Fruit fly (Drosophila melanogaster) whole organism, embryonic: ENCODE data around the gene Glg1.

Experiments
- ATbp ChIP-seq: fragments of 200-800 bp; sonication (Bioruptor generic); optimal IDR thresholded peaks from 2 replicates; lab custom pipeline; 2017; ENCODE audit warnings: missing biosample characterization, mild to moderate bottlenecking, missing genetic modification characterization, missing genetic modification reagents
- Antp ChIP-seq: fragments of 200-800 bp; sonication (Bioruptor generic); optimal IDR thresholded peaks from 3 replicates; lab custom pipeline; 2016; ENCODE audit warnings: missing biosample characterization, missing genetic modification characterization
- CG10267 ChIP-seq: fragments of 200-800 bp; sonication (Bioruptor generic); optimal IDR thresholded peaks from 2 replicates; lab custom pipeline; 2018; ENCODE audit warnings: missing biosample characterization, mild to moderate bottlenecking, missing genetic modification characterization, moderate library complexity
- CG10366 ChIP-seq: fragments of 200-800 bp; sonication (Bioruptor generic); IDR thresholded peaks from 2 replicates; pipeline ENCODE4 v1.3.6; 2022; ENCODE audit warnings: missing biosample characterization, missing genetic modification characterization
- CG10462 ChIP-seq: fragments of 200-800 bp; sonication (Bioruptor generic); optimal IDR thresholded peaks from 2 replicates; lab custom pipeline; 2016; ENCODE audit warnings: missing biosample characterization, missing genetic modification characterization
- CG11398 ChIP-seq: fragments of 200-800 bp; sonication (Bioruptor generic); optimal IDR thresholded peaks from 2 replicates; lab custom pipeline; 2016; ENCODE audit warnings: missing biosample characterization, missing genetic modification characterization
- CG11456 ChIP-seq: fragments of 200-800 bp; sonication (Bioruptor generic); IDR thresholded peaks from 3 replicates; pipeline ENCODE4 v1.3.6; 2022; ENCODE audit warnings: missing biosample characterization, missing genetic modification characterization
- CG11723 ChIP-seq: fragments of 200-800 bp; sonication (Bioruptor generic); optimal IDR thresholded peaks from 2 replicates; lab custom pipeline; 2017; ENCODE audit warnings: missing biosample characterization, mild to moderate bottlenecking, missing genetic modification characterization
- CG12391 ChIP-seq: fragments of 200-800 bp; sonication (Bioruptor generic); optimal IDR thresholded peaks from 3 replicates; lab custom pipeline; 2018; ENCODE audit warnings: missing biosample characterization, mild to moderate bottlenecking, missing genetic modification characterization, moderate library complexity
- CG12659 ChIP-seq: fragments of 200-800 bp; sonication (Bioruptor generic); optimal IDR thresholded peaks from 3 replicates; lab custom pipeline; 2017; ENCODE audit warnings: mild to moderate bottlenecking, missing biosample characterization, missing genetic modification reagents, missing genetic modification characterization
- CG15696 ChIP-seq: fragments of 200-800 bp; sonication (Bioruptor generic); optimal IDR thresholded peaks from 2 replicates; lab custom pipeline; 2019; ENCODE audit warnings: missing biosample characterization, mild to moderate bottlenecking, missing genetic modification characterization, moderate library complexity
- CG17186 ChIP-seq: fragments of 200-800 bp; sonication (Bioruptor generic); optimal IDR thresholded peaks from 3 replicates; lab custom pipeline; 2017; ENCODE audit warnings: missing biosample characterization, missing genetic modification reagents, missing genetic modification characterization
- CG18619 ChIP-seq: fragments of 200-800 bp; sonication (Bioruptor generic); optimal IDR thresholded peaks from 3 replicates; lab custom pipeline; 2017; ENCODE audit warnings: missing biosample characterization, mild to moderate bottlenecking, missing genetic modification characterization
- CG2129 ChIP-seq: fragments of 200-800 bp; sonication (Bioruptor generic); IDR thresholded peaks from 2 replicates; pipeline ENCODE4 v1.3.6; 2022; ENCODE audit warnings: missing biosample characterization, missing genetic modification characterization; ENCODE audit not compliant: partially characterized antibody
- CG34422 ChIP-seq: fragments of 200-800 bp; sonication (Bioruptor generic); IDR thresholded peaks from 3 replicates; pipeline ENCODE4 v1.3.6; 2022; ENCODE audit warnings: missing biosample characterization, missing genetic modification characterization
- CG5245 ChIP-seq: fragments of 200-800 bp; sonication (Bioruptor generic); optimal IDR thresholded peaks from 3 replicates; lab custom pipeline; 2016; ENCODE audit warnings: missing biosample characterization, missing genetic modification characterization
- CG6689 ChIP-seq: fragments of 200-800 bp; sonication (Bioruptor generic); IDR thresholded peaks from 2 replicates; pipeline ENCODE4 v1.3.6; 2022; ENCODE audit warnings: missing biosample characterization, missing genetic modification characterization
- CG6791 ChIP-seq: fragments of 200-800 bp; sonication (Bioruptor generic); IDR thresholded peaks from 3 replicates; pipeline ENCODE4 v1.3.6; 2022; ENCODE audit warnings: missing biosample characterization, missing genetic modification characterization; ENCODE audit not compliant: partially characterized antibody
- CG6854 ChIP-seq: fragments of 200-800 bp; sonication (Bioruptor generic); optimal IDR thresholded peaks from 3 replicates; lab custom pipeline; 2017; ENCODE audit warnings: missing biosample characterization, mild to moderate bottlenecking, missing genetic modification characterization
- CG7839 ChIP-seq: fragments of 200-800 bp; sonication (Bioruptor generic); optimal IDR thresholded peaks from 3 replicates; lab custom pipeline; 2018; ENCODE audit warnings: missing biosample characterization, mild to moderate bottlenecking, missing genetic modification characterization, moderate library complexity
- CG8359 ChIP-seq: fragments of 200-800 bp; sonication (Bioruptor generic); optimal IDR thresholded peaks from 2 replicates; lab custom pipeline; 2017; ENCODE audit warnings: missing biosample characterization, mild to moderate bottlenecking, missing genetic modification characterization, borderline replicate concordance
- CG9215 ChIP-seq: fragments of 200-800 bp; sonication (Bioruptor generic); IDR thresholded peaks from 2 replicates; pipeline ENCODE4 v1.3.6; 2022; ENCODE audit warnings: missing biosample characterization, missing genetic modification characterization
- D19A ChIP-seq: fragments of 200-800 bp; optimal IDR thresholded peaks from 3 replicates; lab custom pipeline; 2019; ENCODE audit warnings: missing biosample characterization, mild to moderate bottlenecking, missing genetic modification characterization, moderate library complexity
- Doc2 ChIP-seq: fragments of 200-800 bp; sonication (Bioruptor generic); IDR thresholded peaks from 2 replicates; pipeline ENCODE4 v1.3.6; 2022; ENCODE audit warnings: missing biosample characterization, missing genetic modification characterization
- NC2β ChIP-seq: fragments of 200-800 bp; sonication (Bioruptor generic); optimal IDR thresholded peaks from 2 replicates; lab custom pipeline; 2016; ENCODE audit warnings: missing biosample characterization, missing genetic modification characterization
- NfI ChIP-seq: fragments of 200-800 bp; sonication (Bioruptor generic); optimal IDR thresholded peaks from 3 replicates; lab custom pipeline; 2018; ENCODE audit warnings: missing biosample characterization, mild to moderate bottlenecking, missing genetic modification characterization, moderate library complexity
- Six4 ChIP-seq: fragments of 200-800 bp; sonication (Bioruptor generic); optimal IDR thresholded peaks from 2 replicates; lab custom pipeline; 2016; ENCODE audit warnings: missing biosample characterization, missing genetic modification characterization
- Sry-β ChIP-seq: fragments of 200-800 bp; sonication (Bioruptor generic); optimal IDR thresholded peaks from 2 replicates; lab custom pipeline; 2018; ENCODE audit warnings: missing biosample characterization, mild to moderate bottlenecking, missing genetic modification characterization, moderate library complexity
- Taf1 ChIP-seq: fragments of 200-800 bp; sonication (Bioruptor generic); IDR thresholded peaks from 2 replicates; pipeline ENCODE4 v1.3.6; 2022; ENCODE audit warnings: missing biosample characterization, missing genetic modification characterization
- Tbp ChIP-seq: fragments of >200 bp; optimal IDR thresholded peaks from 2 replicates; lab custom pipeline; 2018; ENCODE audit warnings: missing biosample characterization, missing genetic modification characterization
- ap ChIP-seq: fragments of 200-800 bp; sonication (Bioruptor generic); IDR thresholded peaks from 2 replicates; pipeline ENCODE4 v1.3.6; 2022; ENCODE audit warnings: missing biosample characterization, missing genetic modification characterization
- bowl ChIP-seq: fragments of 200-800 bp; sonication (Bioruptor generic); IDR thresholded peaks from 2 replicates; pipeline ENCODE4 v1.3.6; 2022; ENCODE audit warnings: missing biosample characterization, missing genetic modification characterization
- ci ChIP-seq: fragments of 200-800 bp; sonication (Bioruptor generic); IDR thresholded peaks from 3 replicates; pipeline ENCODE4 v1.3.6; 2022; ENCODE audit warnings: missing biosample characterization, missing genetic modification characterization
- crc ChIP-seq: fragments of 200-800 bp; sonication (Bioruptor generic); optimal IDR thresholded peaks from 2 replicates; lab custom pipeline; 2016; ENCODE audit warnings: missing biosample characterization, missing genetic modification characterization
- danr ChIP-seq: fragments of 200-800 bp; sonication (Bioruptor generic); IDR thresholded peaks from 2 replicates; pipeline ENCODE4 v1.3.6; 2022; ENCODE audit warnings: missing biosample characterization, missing genetic modification characterization
- esg ChIP-seq: fragments of 200-800 bp; sonication (Bioruptor generic); conservative IDR thresholded peaks from 2 replicates; pipeline ENCODE4 v1.3.6; 2022; ENCODE audit warnings: missing biosample characterization, missing genetic modification characterization
- fu2 ChIP-seq: fragments of 200-800 bp; sonication (Bioruptor generic); optimal IDR thresholded peaks from 2 replicates; lab custom pipeline; 2016; ENCODE audit warnings: missing biosample characterization, missing genetic modification characterization
- her ChIP-seq: fragments of 200-800 bp; sonication (Bioruptor generic); optimal IDR thresholded peaks from 2 replicates; lab custom pipeline; 2016; ENCODE audit warnings: missing biosample characterization, missing genetic modification characterization
- jumu ChIP-seq: fragments of 200-800 bp; sonication (Bioruptor generic); optimal IDR thresholded peaks from 3 replicates; lab custom pipeline; 2016; ENCODE audit warnings: missing biosample characterization, missing genetic modification characterization
- kay ChIP-seq: fragments of 200-800 bp; sonication (Bioruptor generic); optimal IDR thresholded peaks from 2 replicates; lab custom pipeline; 2016; ENCODE audit warnings: missing biosample characterization, missing genetic modification characterization
- maf-S ChIP-seq: fragments of 200-800 bp; sonication (Bioruptor generic); optimal IDR thresholded peaks from 2 replicates; lab custom pipeline; 2016; ENCODE audit warnings: missing biosample characterization, missing genetic modification characterization
- ro ChIP-seq: fragments of 200-800 bp; sonication (Bioruptor generic); IDR thresholded peaks from 2 replicates; pipeline ENCODE4 v1.3.6; 2022; ENCODE audit warnings: missing biosample characterization, missing genetic modification characterization
- schlank ChIP-seq: fragments of 200-800 bp; sonication (Bioruptor generic); optimal IDR thresholded peaks from 2 replicates; lab custom pipeline; 2018; ENCODE audit warnings: missing biosample characterization, mild to moderate bottlenecking, missing genetic modification characterization
- sim ChIP-seq: fragments of 200-800 bp; sonication (Bioruptor generic); IDR thresholded peaks from 2 replicates; pipeline ENCODE4 v1.3.6; 2022; ENCODE audit warnings: missing biosample characterization, missing genetic modification characterization
- sisA ChIP-seq: fragments of 200-800 bp; sonication (Bioruptor generic); IDR thresholded peaks from 2 replicates; pipeline ENCODE4 v1.3.6; 2022; ENCODE audit warnings: missing biosample characterization, missing genetic modification characterization
- tna ChIP-seq: fragments of 200-800 bp; sonication (Bioruptor generic); IDR thresholded peaks from 2 replicates; pipeline ENCODE4 v1.3.6; 2022; ENCODE audit warnings: missing biosample characterization, missing genetic modification characterization; ENCODE audit not compliant: partially characterized antibody
- tup ChIP-seq: fragments of 200-800 bp; sonication (Bioruptor generic); optimal IDR thresholded peaks from 2 replicates; lab custom pipeline; 2016; ENCODE audit warnings: missing biosample characterization, mild to moderate bottlenecking, missing genetic modification characterization, moderate library complexity
- tx ChIP-seq: fragments of 200-800 bp; sonication (Bioruptor generic); optimal IDR thresholded peaks from 2 replicates; lab custom pipeline; 2016; ENCODE audit warnings: missing biosample characterization, missing genetic modification characterization
- vfl ChIP-seq: fragments of 200-800 bp; sonication (Bioruptor generic); optimal IDR thresholded peaks from 2 replicates; lab custom pipeline; 2016; ENCODE audit warnings: missing biosample characterization, missing genetic modification characterization

The Glg1 gene

dm6 chr3L:21515823-21516715, 8.7 kb upstream of the Glg1 start, which contains the start of the genes SAK and Cdk12 (continued):
- peak; percentile 39; the same call in 1 of the 3 replicates for TF ChIP-seq CG6791
- TF ChIP-seq CG12391 (tag; lab: Kevin White, UChicago) = peak; percentile 91
- peak; percentile 85 for TF ChIP-seq CG15696 (tag; lab: Kevin White, UChicago)
- 0 out of 2 replicates have a peak, but pooled peaks have one; percentile 30 for TF ChIP-seq bowl (GFP tag; lab: Robert Waterston, UW)
- TF ChIP-seq ATbp = peak; percentile 40
- TF ChIP-seq esg = peak; percentile 75
- TF ChIP-seq danr (GFP tag; lab: Robert Waterston, UW) = peak; percentile 77
- TF ChIP-seq D19A = peak; percentile 77
- TF ChIP-seq fu2 (GFP tag; lab: Kevin White, UChicago) = peak; percentile 67
- peak; percentile 87 for TF ChIP-seq CG18619 (GFP tag; lab: Kevin White, UChicago)
- no peak for TF ChIP-seq crc (GFP tag; lab: Kevin White, UChicago)
- TF ChIP-seq CG11398 = no peak
- TF ChIP-seq NC2β = no peak
- TF ChIP-seq CG6854 (GFP tag; lab: Kevin White, UChicago) = peak; percentile 55
- peak; percentile 71; the same call in 1 of the 2 replicates for TF ChIP-seq CG10366
- peak; percentile 74; the same call in 2 of the 3 replicates for TF ChIP-seq ci (GFP tag; lab: Robert Waterston, UW)
- TF ChIP-seq CG8359 (GFP tag; lab: Kevin White, UChicago) = peak; percentile 55
- TF ChIP-seq jumu = peak; percentile 59
- peak; percentile 66 for TF ChIP-seq CG10462
- peak; percentile 83 for TF ChIP-seq kay (GFP tag; lab: Kevin White, UChicago)
- no peak for TF ChIP-seq CG2129 (GFP tag; lab: Robert Waterston, UW)
- TF ChIP-seq maf-S (GFP tag; lab: Kevin White, UChicago) = peak; percentile 19
- TF ChIP-seq schlank (tag; lab: Kevin White, UChicago) = peak; percentile 55
- TF ChIP-seq CG34422 (GFP tag; lab: Robert Waterston, UW) = peak; percentile 77
- TF ChIP-seq CG10267 (tag; lab: Kevin White, UChicago) = peak; percentile 95
- peak; percentile 11 for TF ChIP-seq vfl
- peak; percentile 64 for TF ChIP-seq Sry-β (GFP tag; lab: Kevin White, UChicago)
- TF ChIP-seq ro (GFP tag; lab: Robert Waterston, UW) = peak; percentile 61; the same call in 1 of the 2 replicates
- no peak for TF ChIP-seq CG17186
- peak; percentile 88 for TF ChIP-seq CG11456
- TF ChIP-seq her = no peak
- TF ChIP-seq sim = no peak
- peak; percentile 97 for TF ChIP-seq CG9215
- TF ChIP-seq CG11723 (GFP tag; lab: Kevin White, UChicago) = peak; percentile 74
- TF ChIP-seq tx (GFP tag; lab: Kevin White, UChicago) = peak; percentile 49
- peak; percentile 86 for TF ChIP-seq sisA
- 0 out of 2 replicates have a peak, but pooled peaks have one; percentile 59 for TF ChIP-seq ap
- peak; percentile 71 for TF ChIP-seq Antp (GFP tag; lab: Kevin White, UChicago)
- TF ChIP-seq tna (GFP tag; lab: Robert Waterston, UW) = no peak
- TF ChIP-seq CG5245 (GFP tag; lab: Kevin White, UChicago) = peak; percentile 54
- peak; percentile 80 for TF ChIP-seq Six4 (GFP tag; lab: Kevin White, UChicago)
- peak; percentile 77 for TF ChIP-seq tup (GFP tag; lab: Kevin White, UChicago)
- TF ChIP-seq CG12659 (GFP tag; lab: Kevin White, UChicago) = peak; percentile 91
- TF ChIP-seq CG6689 (GFP tag; lab: Robert Waterston, UW) = peak; percentile 79
- TF ChIP-seq Tbp (GFP tag; lab: Kevin White, UChicago) = no peak
- peak; percentile 80 for TF ChIP-seq NfI (GFP tag; lab: Kevin White, UChicago)
- TF ChIP-seq Taf1 (GFP tag; lab: Robert Waterston, UW) = peak; percentile 77; the same call in 1 of the 2 replicates
- peak; percentile 88 for TF ChIP-seq CG7839 (tag; lab: Kevin White, UChicago)
- TF ChIP-seq Doc2 (GFP tag; lab: Robert Waterston, UW) = no peak
